Worm (Caenorhabditis elegans): ENCODE data around the gene Y38H6C.21.
"Not testable (repeated sequence)": the region's sequence is repeated elsewhere in the genome, so short reads cannot be mapped to it uniquely, and the experiment has no call there.

Y38H6C.21 gene

ce11 chrV:20573392-20573791, 18.3 kb upstream of the Y38H6C.21 start, which contains the start of gene F26F2.5:
Gene F26F2.5, plus strand, starts transcription at chrV:20573692.
- TF ChIP-seq sox-4 (tag; optimal IDR thresholded peaks at IDR 0.05): no peak
- TF ChIP-seq fax-1 (tag; optimal IDR thresholded peaks at IDR 0.05): no peak
- no peak for TF ChIP-seq hlh-8 (tag; optimal IDR thresholded peaks at IDR 0.05)
- no peak for TF ChIP-seq hlh-6 (tag; optimal IDR thresholded peaks at IDR 0.05)
- no peak for TF ChIP-seq K02D7.2 (tag; optimal IDR thresholded peaks at IDR 0.05)

ce11 chrV:20568995-20569394, 13.9 kb upstream of the Y38H6C.21 start, which contains the start of gene F26F2.4:
Gene F26F2.4, plus strand, starts transcription at chrV:20569295.
- TF ChIP-seq npax-4 (tag; optimal IDR thresholded peaks at IDR 0.05); tbx-2 (tag; optimal IDR thresholded peaks at IDR 0.05); fkh-10 (GFP tag; optimal IDR thresholded peaks at IDR 0.05): not testable (repeated sequence)

ce11 chrV:20566454-20566853, 11.4 kb upstream of the Y38H6C.21 start, which contains the start of gene F26F2.3:
Gene F26F2.3, minus strand, starts transcription at chrV:20566554.
- no peak for TF ChIP-seq ceh-31 (tag; optimal IDR thresholded peaks at IDR 0.05)
- TF ChIP-seq ceh-14 (tag; optimal IDR thresholded peaks at IDR 0.05): no peak
- no peak for TF ChIP-seq fkh-10 (GFP tag; optimal IDR thresholded peaks at IDR 0.05)
- TF ChIP-seq hlh-13 (GFP tag; optimal IDR thresholded peaks at IDR 0.05): no peak
- TF ChIP-seq hlh-30 (tag; optimal IDR thresholded peaks at IDR 0.05; ENCODE audit: insufficient read depth): no peak

- not testable (repeated sequence) for TF ChIP-seq ceh-45 (GFP tag; IDR thresholded peaks at IDR 0.05); nfya-1 (tag; optimal IDR thresholded peaks at IDR 0.05); fkh-10 (GFP tag; optimal IDR thresholded peaks at IDR 0.05)
Observed at ce11 chrV:20564054-20564453, 9.0 kb upstream of the Y38H6C.21 start, which contains the start of gene F26F2.13. Gene F26F2.13, plus strand, starts transcription at chrV:20564354.

ce11 chrV:20561795-20562194, 6.7 kb upstream of the Y38H6C.21 start, which contains the start of gene F26F2.1:
Gene F26F2.1, minus strand, starts transcription at chrV:20561895.
- TF ChIP-seq ceh-18 (tag; optimal IDR thresholded peaks at IDR 0.05) (no peak), ceh-22 (tag; optimal IDR thresholded peaks at IDR 0.05) (no peak), hlh-15 (tag; optimal IDR thresholded peaks at IDR 0.05) (no peak), pag-3 (tag; optimal IDR thresholded peaks at IDR 0.05; ENCODE audit: borderline replicate concordance) (no peak)

- TF ChIP-seq T23F11.4 (GFP tag; optimal IDR thresholded peaks at IDR 0.05) (no peak), ceh-9 (tag; optimal IDR thresholded peaks at IDR 0.05) (no peak), dmd-4 (tag; optimal IDR thresholded peaks at IDR 0.05; ENCODE audit: borderline replicate concordance) (no peak), ztf-16 (tag; optimal IDR thresholded peaks at IDR 0.05) (no peak), pha-4 (tag; optimal IDR thresholded peaks at IDR 0.05) (no peak), unc-55 (GFP tag; optimal IDR thresholded peaks at IDR 0.05) (no peak), ceh-31 (tag; optimal IDR thresholded peaks at IDR 0.05) (no peak), unc-42 (tag; optimal IDR thresholded peaks at IDR 0.05) (no peak), zip-5 (tag; optimal IDR thresholded peaks at IDR 0.05) (no peak), fkh-6 (tag; optimal IDR thresholded peaks at IDR 0.05) (no peak), tbx-2 (tag; optimal IDR thresholded peaks at IDR 0.05) (no peak), ref-2 (tag; optimal IDR thresholded peaks at IDR 0.05) (no peak), rnt-1 (tag; optimal IDR thresholded peaks at IDR 0.05) (no peak), hlh-30 (tag; optimal IDR thresholded peaks at IDR 0.05; ENCODE audit: insufficient read depth) (no peak)
Observed at ce11 chrV:20558270-20558669, 3.2 kb upstream of the Y38H6C.21 start, which contains the start of gene abf-4. Gene abf-4, minus strand, starts transcription at chrV:20558370.

DNA sequence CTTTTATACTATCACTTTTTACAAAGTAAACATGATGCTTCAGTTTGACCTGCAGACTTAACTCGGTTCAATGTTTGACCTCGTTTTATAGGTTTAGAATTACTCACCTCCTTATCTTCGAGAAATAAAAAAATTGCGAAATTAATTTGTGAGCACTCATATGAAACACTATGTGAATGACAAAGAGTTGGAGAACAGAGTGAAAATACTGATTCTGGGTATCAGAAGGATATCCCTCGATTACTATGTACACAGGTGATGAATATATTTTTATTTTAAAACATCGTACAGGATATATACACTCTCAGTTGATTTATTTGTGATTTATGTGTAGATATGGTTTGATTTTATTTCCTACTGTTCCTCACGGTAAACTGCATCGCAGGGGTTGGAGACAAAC, 1.2 kb upstream of the Y38H6C.21 start, which contains the start of gene Y38H6C.23:
TSS of gene Y38H6C.23 (minus strand) at position 101 of the 400 bp plus-strand sequence.
- TF ChIP-seq lim-6 (tag; optimal IDR thresholded peaks at IDR 0.05): no peak
- TF ChIP-seq ceh-45 (GFP tag; IDR thresholded peaks at IDR 0.05): no peak
- no peak for TF ChIP-seq ets-4 (tag; optimal IDR thresholded peaks at IDR 0.05)
- TF ChIP-seq che-1 (tag; optimal IDR thresholded peaks at IDR 0.05): no peak
- TF ChIP-seq elt-2 (tag; optimal IDR thresholded peaks at IDR 0.05): no peak
- no peak for TF ChIP-seq elt-4 (tag; optimal IDR thresholded peaks at IDR 0.05)
- TF ChIP-seq pax-1 (tag; optimal IDR thresholded peaks at IDR 0.05): no peak
- no peak for TF ChIP-seq npax-4 (tag; optimal IDR thresholded peaks at IDR 0.05)

All from whole organism, late embryonic.